Worm (Caenorhabditis elegans): ENCODE data around the gene F07H5.10.

DNA sequence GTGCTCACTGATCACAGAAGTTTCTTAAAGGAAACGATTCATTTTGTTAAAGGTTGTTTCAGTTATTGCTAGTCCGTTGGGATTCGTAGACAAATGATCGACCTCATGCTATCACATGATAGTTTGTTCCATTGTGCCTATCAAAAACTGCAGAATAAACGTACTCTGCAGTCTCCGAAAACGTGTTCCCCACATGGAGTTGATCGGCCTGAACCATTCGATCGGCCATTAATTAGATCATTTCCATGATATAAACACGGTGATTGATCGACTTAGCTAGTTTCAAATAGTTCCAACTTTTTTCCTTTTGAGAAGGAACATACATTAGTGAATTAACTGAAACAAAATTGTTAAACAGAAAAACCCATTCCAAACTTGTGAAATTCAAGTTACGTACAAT lies 14.3 kb upstream of the F07H5.10 start:
- no peak for TF ChIP-seq zag-1 (tag; optimal IDR thresholded peaks at IDR 0.05)
- TF ChIP-seq egl-27 (tag; optimal IDR thresholded peaks at IDR 0.05): no peak
- no peak for TF ChIP-seq unc-62 (GFP tag; optimal IDR thresholded peaks at IDR 0.05)
- no peak for TF ChIP-seq nhr-77 (tag; optimal IDR thresholded peaks at IDR 0.05)
- TF ChIP-seq nhr-12 (tag; optimal IDR thresholded peaks at IDR 0.05): no peak
- TF ChIP-seq lsy-2 (tag; optimal IDR thresholded peaks at IDR 0.05): peak in 1 of 2 experiments; percentile 47
- no peak for TF ChIP-seq lir-3 (tag; optimal IDR thresholded peaks at IDR 0.05; ENCODE audit: poor library complexity)
- no peak for TF ChIP-seq isw-1 (GFP tag; IDR thresholded peaks at IDR 0.05)
- TF ChIP-seq ceh-82 (tag; optimal IDR thresholded peaks at IDR 0.05): no peak
